Worm (Caenorhabditis elegans) whole organism, L1 larva: ENCODE data around the gene clec-180.

Experiments used
- blmp-1 ChIP-seq: fragments of 150-350 bp; optimal IDR thresholded peaks from 2 replicates; lab custom pipeline; 2014; ENCODE audit warnings: missing biosample characterization, missing genetic modification characterization
- ceh-82 ChIP-seq, 3 experiments: fragments of 150-350 bp in 1 of 3; sonication (generic microtip) in 2 of 3; optimal IDR thresholded peaks; 2 replicates each; lab custom pipeline; 2014 to 2017; ENCODE audit warnings: missing biosample characterization in 3 of 3, missing genetic modification characterization in 3 of 3
- dsc-1 ChIP-seq: sonication (generic microtip); optimal IDR thresholded peaks from 2 replicates; lab custom pipeline; 2016; ENCODE audit warnings: mild to moderate bottlenecking, missing genetic modification characterization, missing compliant biosample characterization
- efl-1 ChIP-seq, 4 experiments: fragments of 150-350 bp; optimal IDR thresholded peaks in 3 of 4; peaks in 1 of 4; 1 replicate in 1 of 4; 2 replicates in 3 of 4; lab custom pipeline; 2014; ENCODE audit warnings: missing biosample characterization in 2 of 4, missing genetic modification characterization in 2 of 4, missing genetic modification reagents in 2 of 4
- egl-27 ChIP-seq, 2 experiments: fragments of 150-350 bp in 1 of 2; sonication (generic microtip); optimal IDR thresholded peaks; 3 replicates each; lab custom pipeline; 2017 to 2018; ENCODE audit warnings: missing biosample characterization in 2 of 2, missing genetic modification characterization in 2 of 2, missing genetic modification reagents in 2 of 2
- elt-2 ChIP-seq: sonication (generic microtip); optimal IDR thresholded peaks from 2 replicates; lab custom pipeline; 2016; ENCODE audit warnings: missing genetic modification characterization, mild to moderate bottlenecking, inconsistent platforms, missing compliant biosample characterization, missing genetic modification reagents
- elt-3 ChIP-seq, 6 experiments: fragments of 150-350 bp in 1 of 6; sonication (generic microtip); optimal IDR thresholded peaks; 2 replicates each; lab custom pipeline; 2017 to 2018; ENCODE audit warnings: missing biosample characterization in 6 of 6, missing genetic modification characterization in 6 of 6, inconsistent platforms in 1 of 6
- ets-5 ChIP-seq: fragments of 200-800 bp; sonication (Bioruptor generic); IDR thresholded peaks from 2 replicates; pipeline ENCODE4 v1.3.6; 2022; ENCODE audit warnings: missing genetic modification characterization, missing compliant biosample characterization
- hlh-17 ChIP-seq: fragments of 200-800 bp; sonication (Bioruptor generic); optimal IDR thresholded peaks from 2 replicates; lab custom pipeline; 2018; ENCODE audit warnings: missing genetic modification characterization, mild to moderate bottlenecking, missing compliant biosample characterization, moderate library complexity, borderline replicate concordance
- jun-1 ChIP-seq: fragments of 150-350 bp; optimal IDR thresholded peaks from 2 replicates; lab custom pipeline; 2014; ENCODE audit warnings: missing biosample characterization, missing genetic modification reagents, missing genetic modification characterization
- lin-14 ChIP-seq: fragments of 200-800 bp; sonication (Bioruptor generic); optimal IDR thresholded peaks from 2 replicates; lab custom pipeline; 2018; ENCODE audit warnings: mild to moderate bottlenecking, missing genetic modification characterization, moderate library complexity, missing compliant biosample characterization
- lin-15B ChIP-seq: fragments of 150-350 bp; sonication (generic microtip); optimal IDR thresholded peaks from 3 replicates; lab custom pipeline; 2014; ENCODE audit warnings: missing biosample characterization, missing genetic modification characterization
- lin-35 ChIP-seq, 2 experiments: fragments of 150-350 bp; optimal IDR thresholded peaks; 2 replicates each; lab custom pipeline; 2014; ENCODE audit warnings: missing biosample characterization in 2 of 2, missing genetic modification characterization in 2 of 2, missing genetic modification reagents in 2 of 2
- lin-39 ChIP-seq: fragments of 150-350 bp; optimal IDR thresholded peaks from 2 replicates; lab custom pipeline; 2014; ENCODE audit warnings: missing biosample characterization, missing genetic modification reagents, missing genetic modification characterization
- lsy-2 ChIP-seq, 2 experiments: fragments of 150-350 bp; optimal IDR thresholded peaks; 2 replicates each; lab custom pipeline; 2014; ENCODE audit warnings: missing biosample characterization in 2 of 2, missing genetic modification characterization in 2 of 2
- mab-9 ChIP-seq: fragments of 200-800 bp; sonication (Bioruptor generic); IDR thresholded peaks from 2 replicates; pipeline ENCODE4 v1.3.6; 2022; ENCODE audit warnings: missing genetic modification reagents, missing genetic modification characterization, missing compliant biosample characterization
- mdl-1 ChIP-seq, 2 experiments: fragments of 150-350 bp; optimal IDR thresholded peaks; 2 replicates each; lab custom pipeline; 2014 to 2017; ENCODE audit warnings: missing biosample characterization in 2 of 2, missing genetic modification characterization in 2 of 2, inconsistent platforms in 1 of 2
- mep-1 ChIP-seq: fragments of 150-350 bp; optimal IDR thresholded peaks from 2 replicates; lab custom pipeline; 2014; ENCODE audit warnings: missing biosample characterization, missing genetic modification characterization
- nhr-12 ChIP-seq: sonication (generic microtip); optimal IDR thresholded peaks from 2 replicates; lab custom pipeline; 2017; ENCODE audit warnings: missing biosample characterization, missing genetic modification characterization
- nhr-19 ChIP-seq: fragments of 200-800 bp; sonication (Bioruptor generic); conservative IDR thresholded peaks from 2 replicates; pipeline ENCODE4 v1.3.6; 2022; ENCODE audit warnings: missing genetic modification characterization, missing compliant biosample characterization
- nhr-20 ChIP-seq: sonication (generic microtip); optimal IDR thresholded peaks from 2 replicates; lab custom pipeline; 2016; ENCODE audit warnings: mild to moderate bottlenecking, missing genetic modification characterization, missing compliant biosample characterization
- nhr-71 ChIP-seq: sonication (generic microtip); optimal IDR thresholded peaks from 2 replicates; lab custom pipeline; 2016; ENCODE audit warnings: mild to moderate bottlenecking, missing genetic modification characterization, moderate library complexity, missing compliant biosample characterization
- nhr-77 ChIP-seq: fragments of 150-350 bp; optimal IDR thresholded peaks from 2 replicates; lab custom pipeline; 2014; ENCODE audit warnings: missing biosample characterization, missing genetic modification characterization
- nhr-85 ChIP-seq: sonication (generic microtip); peaks from one replicate; lab custom pipeline; 2016; ENCODE audit warnings: missing genetic modification characterization, inconsistent platforms, missing compliant biosample characterization
- pqm-1 ChIP-seq: sonication (generic microtip); optimal IDR thresholded peaks from 3 replicates; lab custom pipeline; 2017; ENCODE audit warnings: missing biosample characterization, missing genetic modification characterization
- rnt-1 ChIP-seq: sonication (generic microtip); optimal IDR thresholded peaks from 2 replicates; lab custom pipeline; 2016; ENCODE audit warnings: mild to moderate bottlenecking, missing genetic modification characterization, moderate library complexity, missing compliant biosample characterization
- snu-23 ChIP-seq: sonication (generic microtip); optimal IDR thresholded peaks from 2 replicates; lab custom pipeline; 2016; ENCODE audit warnings: missing genetic modification characterization, missing compliant biosample characterization
- sox-4 ChIP-seq: sonication (generic microtip); optimal IDR thresholded peaks from 2 replicates; lab custom pipeline; 2016; ENCODE audit warnings: missing genetic modification characterization, missing compliant biosample characterization
- sptf-1 ChIP-seq: fragments of 150-350 bp; optimal IDR thresholded peaks from 2 replicates; lab custom pipeline; 2014; ENCODE audit warnings: missing biosample characterization, missing genetic modification characterization
- unc-98 ChIP-seq: fragments of 200-800 bp; sonication (Bioruptor generic); IDR thresholded peaks from 2 replicates; pipeline ENCODE4 v1.3.6; 2022; ENCODE audit warnings: missing genetic modification characterization, missing compliant biosample characterization
- vab-15 ChIP-seq: sonication (generic microtip); optimal IDR thresholded peaks from 2 replicates; lab custom pipeline; 2017; ENCODE audit warnings: missing genotype, mild to moderate bottlenecking, missing genetic modification characterization, missing compliant biosample characterization
- zag-1 ChIP-seq: fragments of 150-350 bp; optimal IDR thresholded peaks from 2 replicates; lab custom pipeline; 2014; ENCODE audit warnings: missing biosample characterization, missing genetic modification characterization
- ztf-4 ChIP-seq: fragments of 150-350 bp; optimal IDR thresholded peaks from 2 replicates; lab custom pipeline; 2014; ENCODE audit warnings: missing biosample characterization, missing genetic modification characterization

clec-180 gene

ce11 chrIV:7568593-7568992, at the start of gene clec-180:
Gene clec-180 (plus strand): TSS chrIV:7568893.
- TF ChIP-seq ztf-4 (tag; lab: Kevin White, UChicago) (no peak), elt-2 (no peak), blmp-1 (tag; lab: Kevin White, UChicago) (peak; percentile 83)

- TF ChIP-seq zag-1 (tag; lab: Kevin White, UChicago) = no peak
- TF ChIP-seq nhr-71 = no peak
- TF ChIP-seq nhr-12 (tag; lab: Kevin White, UChicago) = no peak
- no peak for TF ChIP-seq mab-9 (GFP tag; lab: Robert Waterston, UW)
- peak in 1 of 2 experiments; percentile 2 for TF ChIP-seq lin-35 (GFP tag; optimal IDR thresholded peaks at IDR 0.05; lab: Kevin White, UChicago)
- TF ChIP-seq efl-1 (optimal IDR thresholded peaks at IDR 0.05; lab: Kevin White, UChicago) = no peak
- peak in 1 of 2 experiments; percentile 68 for TF ChIP-seq efl-1 (GFP tag; optimal IDR thresholded peaks at IDR 0.05 in 1 of 2; lab: Kevin White, UChicago)
- no peak for TF ChIP-seq mep-1
- no peak for TF ChIP-seq ets-5 (GFP tag; lab: Robert Waterston, UW)
- no peak for TF ChIP-seq snu-23 (GFP tag; lab: Kevin White, UChicago)
- TF ChIP-seq, all 84 proteins: peak for 2
Measured at ce11 chrIV:7520258-7520657, 48.4 kb upstream of the clec-180 start.

ce11 chrIV:7520841-7521240, 47.9 kb upstream of the clec-180 start:
- peak; percentile 72 for TF ChIP-seq elt-2
- peak in 1 of 2 experiments; percentile 16 for TF ChIP-seq lin-35 (GFP tag; optimal IDR thresholded peaks at IDR 0.05; lab: Kevin White, UChicago)
- TF ChIP-seq unc-98 (GFP tag; lab: Robert Waterston, UW) = no peak
- no peak for TF ChIP-seq vab-15 (tag; lab: Kevin White, UChicago)
- TF ChIP-seq jun-1 (tag; lab: Kevin White, UChicago) = no peak
- TF ChIP-seq, all 84 proteins: peak for 2

- no peak for TF ChIP-seq nhr-77 (tag; lab: Kevin White, UChicago)
- TF ChIP-seq lin-14 (GFP tag; lab: Kevin White, UChicago) = peak; percentile 28
- peak; percentile 29 for TF ChIP-seq nhr-85 (tag; lab: Kevin White, UChicago)
- TF ChIP-seq, all 84 proteins: peak for 2
Measured at ce11 chrIV:7521591-7521990, 47.1 kb upstream of the clec-180 start.

- TF ChIP-seq zag-1 (tag; lab: Kevin White, UChicago) (no peak), lin-14 (GFP tag; lab: Kevin White, UChicago) (peak; percentile 43)
Measured at ce11 chrIV:7523744-7524143, 44.9 kb upstream of the clec-180 start.

- TF ChIP-seq lin-39 (tag; lab: Kevin White, UChicago) (no peak), sptf-1 (tag; lab: Kevin White, UChicago) (no peak), pqm-1 (tag; lab: Kevin White, UChicago) (no peak), sox-4 (tag; lab: Kevin White, UChicago) (no peak), lin-14 (GFP tag; lab: Kevin White, UChicago) (peak; percentile 79), nhr-71 (peak; percentile 34), nhr-19 (no peak), egl-27 (tag; optimal IDR thresholded peaks at IDR 0.05; lab: Kevin White, UChicago) (no peak), mab-9 (GFP tag; lab: Robert Waterston, UW) (no peak), nhr-20 (peak; percentile 30), nhr-85 (tag; lab: Kevin White, UChicago) (peak; percentile 87), lin-15B (no peak), ceh-82 (tag; optimal IDR thresholded peaks at IDR 0.05; lab: Kevin White, UChicago) (no peak), rnt-1 (no peak), mdl-1 (tag; optimal IDR thresholded peaks at IDR 0.05; lab: Kevin White, UChicago) (peak in 1 of 2 experiments; percentile 4), snu-23 (GFP tag; lab: Kevin White, UChicago) (peak; percentile 56), mep-1 (peak; percentile 26), lsy-2 (tag; optimal IDR thresholded peaks at IDR 0.05; lab: Kevin White, UChicago) (peak in 1 of 2 experiments; percentile 44), hlh-17 (GFP tag; lab: Kevin White, UChicago) (no peak), elt-3 (tag; optimal IDR thresholded peaks at IDR 0.05; lab: Kevin White, UChicago) (peak in 3 of 6 experiments; percentile 2 to 59 (median 12)), efl-1 (optimal IDR thresholded peaks at IDR 0.05; lab: Kevin White, UChicago) (no peak), efl-1 (GFP tag; optimal IDR thresholded peaks at IDR 0.05 in 1 of 2; lab: Kevin White, UChicago) (peak in 1 of 2 experiments; percentile 1), dsc-1 (tag; lab: Kevin White, UChicago) (peak; percentile 40), blmp-1 (tag; lab: Kevin White, UChicago) (peak; percentile 87)
- TF ChIP-seq, all 84 proteins: peak for 12
Measured at ce11 chrIV:7530226-7531070, 38.2 kb upstream of the clec-180 start.
